Worm (Caenorhabditis elegans) whole organism, L2 larva: ENCODE measurements around the gene lag-2.

Experiments used
- ama-1 ChIP-seq: fragments of 150-350 bp; optimal IDR thresholded peaks from 2 replicates; lab custom pipeline; 2018; ENCODE audit warnings: inconsistent platforms
- ceh-82 ChIP-seq: fragments of 150-350 bp; optimal IDR thresholded peaks from 2 replicates; lab custom pipeline; 2014; ENCODE audit warnings: missing biosample characterization, missing genetic modification characterization
- fos-1 ChIP-seq: fragments of 150-350 bp; optimal IDR thresholded peaks from 2 replicates; lab custom pipeline; 2014; ENCODE audit warnings: missing biosample characterization, missing genetic modification characterization
- nhr-12 ChIP-seq: fragments of 150-350 bp; optimal IDR thresholded peaks from 2 replicates; lab custom pipeline; 2014; ENCODE audit warnings: missing biosample characterization, missing genetic modification characterization
- nhr-77 ChIP-seq: fragments of 150-350 bp; optimal IDR thresholded peaks from 2 replicates; lab custom pipeline; 2014; ENCODE audit warnings: missing biosample characterization, missing genetic modification characterization
- sma-9 ChIP-seq, 2 experiments: fragments of 150-350 bp in 1 of 2; sonication (generic microtip) in 1 of 2; optimal IDR thresholded peaks; 2 replicates each; lab custom pipeline; 2014 to 2016; ENCODE audit warnings: missing genetic modification characterization in 2 of 2, mild to moderate bottlenecking in 1 of 2, missing biosample characterization in 1 of 2, missing compliant biosample characterization in 1 of 2, missing genetic modification reagents in 1 of 2, moderate library complexity in 1 of 2
- unc-39 ChIP-seq: fragments of 150-350 bp; optimal IDR thresholded peaks from 2 replicates; lab custom pipeline; 2014; ENCODE audit warnings: missing biosample characterization, missing genetic modification characterization
- ztf-1 ChIP-seq: fragments of 200-800 bp; sonication (Bioruptor generic); conservative IDR thresholded peaks from 2 replicates; pipeline ENCODE4 v1.3.6; 2022; ENCODE audit warnings: missing genetic modification characterization, missing compliant biosample characterization
- ztf-11 ChIP-seq: sonication (generic microtip); optimal IDR thresholded peaks from 2 replicates; lab custom pipeline; 2017; ENCODE audit warnings: missing biosample characterization, missing genetic modification characterization

ce11 chrV:3208940-3209339, 20.8 kb downstream of the lag-2 start:
- TF ChIP-seq sma-9 (GFP tag; optimal IDR thresholded peaks at IDR 0.05; lab: Kevin White, UChicago) (no peak), sma-9 (tag; optimal IDR thresholded peaks at IDR 0.05; lab: Kevin White, UChicago) (no peak), ceh-82 (tag; lab: Kevin White, UChicago) (no peak), ztf-1 (no peak), ztf-11 (tag; lab: Kevin White, UChicago) (no peak), nhr-77 (tag; lab: Kevin White, UChicago) (no peak), fos-1 (no peak), unc-39 (tag; lab: Kevin White, UChicago) (no peak), ama-1 (lab: Kevin White, UChicago) (no peak), nhr-12 (tag; lab: Kevin White, UChicago) (no peak)
